Worm (Caenorhabditis elegans) whole organism, late embryonic: ENCODE results near the gene Y49E10.29.

Experiments
- C38D4.7 ChIP-seq: fragments of 200-800 bp; sonication (Bioruptor generic); optimal IDR thresholded peaks from 2 replicates; lab custom pipeline; 2018; ENCODE audit warnings: mild to moderate bottlenecking, missing genetic modification characterization, moderate library complexity, missing compliant biosample characterization
- K02D7.2 ChIP-seq: sonication (generic microtip); optimal IDR thresholded peaks from 2 replicates; lab custom pipeline; 2017; ENCODE audit warnings: mild to moderate bottlenecking, missing genetic modification characterization, missing compliant biosample characterization
- K09A11.1 ChIP-seq: sonication (generic microtip); optimal IDR thresholded peaks from 2 replicates; lab custom pipeline; 2017; ENCODE audit warnings: antibody characterized with exemption, mild to moderate bottlenecking, missing genetic modification characterization, missing compliant biosample characterization; ENCODE audit not compliant: insufficient read depth
- ahr-1 ChIP-seq: sonication (generic microtip); optimal IDR thresholded peaks from 2 replicates; lab custom pipeline; 2016; ENCODE audit warnings: missing genetic modification characterization, missing compliant biosample characterization
- ama-1 ChIP-seq: fragments of 150-350 bp; optimal IDR thresholded peaks from 2 replicates; lab custom pipeline; 2014
- ceh-14 ChIP-seq: sonication (generic microtip); optimal IDR thresholded peaks from 2 replicates; lab custom pipeline; 2016; ENCODE audit warnings: missing genotype, missing genetic modification characterization, missing compliant biosample characterization
- ceh-19 ChIP-seq: fragments of 200-800 bp; sonication (Bioruptor generic); optimal IDR thresholded peaks from 2 replicates; lab custom pipeline; 2018; ENCODE audit warnings: mild to moderate bottlenecking, missing genetic modification characterization, missing compliant biosample characterization
- ceh-24 ChIP-seq: sonication (generic microtip); optimal IDR thresholded peaks from 2 replicates; lab custom pipeline; 2016; ENCODE audit warnings: mild to moderate bottlenecking, missing genetic modification characterization, missing compliant biosample characterization
- ceh-31 ChIP-seq: sonication (generic microtip); optimal IDR thresholded peaks from 2 replicates; lab custom pipeline; 2016; ENCODE audit warnings: missing genetic modification characterization, missing compliant biosample characterization
- ceh-34 ChIP-seq: sonication (generic microtip); optimal IDR thresholded peaks from 2 replicates; lab custom pipeline; 2016; ENCODE audit warnings: mild to moderate bottlenecking, missing genetic modification characterization, missing compliant biosample characterization
- ceh-48 ChIP-seq: sonication (generic microtip); optimal IDR thresholded peaks from 2 replicates; lab custom pipeline; 2016; ENCODE audit warnings: missing genetic modification characterization, inconsistent platforms, missing compliant biosample characterization
- dmd-4 ChIP-seq: sonication (generic microtip); optimal IDR thresholded peaks from 2 replicates; lab custom pipeline; 2016; ENCODE audit warnings: borderline replicate concordance, missing genetic modification characterization, missing compliant biosample characterization
- dve-1 ChIP-seq: sonication (generic microtip); optimal IDR thresholded peaks from 2 replicates; lab custom pipeline; 2017; ENCODE audit warnings: antibody characterized with exemption, mild to moderate bottlenecking, missing genetic modification characterization, missing compliant biosample characterization
- ets-4 ChIP-seq: sonication (generic microtip); optimal IDR thresholded peaks from 2 replicates; lab custom pipeline; 2016; ENCODE audit warnings: missing genetic modification characterization, missing compliant biosample characterization
- eyg-1 ChIP-seq: sonication (generic microtip); optimal IDR thresholded peaks from 2 replicates; lab custom pipeline; 2016; ENCODE audit warnings: missing genotype, missing genetic modification characterization, missing compliant biosample characterization
- fax-1 ChIP-seq: sonication (generic microtip); optimal IDR thresholded peaks from 2 replicates; lab custom pipeline; 2016; ENCODE audit warnings: missing genotype, missing genetic modification characterization, missing compliant biosample characterization
- fkh-10 ChIP-seq: fragments of 150-350 bp; optimal IDR thresholded peaks from 2 replicates; lab custom pipeline; 2014; ENCODE audit warnings: missing biosample characterization, missing genetic modification reagents, missing genetic modification characterization
- fkh-6 ChIP-seq: sonication (generic microtip); optimal IDR thresholded peaks from 2 replicates; lab custom pipeline; 2016; ENCODE audit warnings: missing genetic modification characterization, missing compliant biosample characterization
- hlh-13 ChIP-seq: fragments of 200-800 bp; sonication (Bioruptor generic); optimal IDR thresholded peaks from 2 replicates; lab custom pipeline; 2018; ENCODE audit warnings: mild to moderate bottlenecking, missing genetic modification characterization, missing compliant biosample characterization
- hlh-15 ChIP-seq: sonication (generic microtip); optimal IDR thresholded peaks from 2 replicates; lab custom pipeline; 2016; ENCODE audit warnings: missing genetic modification characterization, missing compliant biosample characterization
- lim-6 ChIP-seq: sonication (generic microtip); optimal IDR thresholded peaks from 2 replicates; lab custom pipeline; 2016; ENCODE audit warnings: missing genetic modification characterization, missing compliant biosample characterization
- mec-3 ChIP-seq: sonication (generic microtip); optimal IDR thresholded peaks from 2 replicates; lab custom pipeline; 2016; ENCODE audit warnings: borderline replicate concordance, missing genetic modification characterization, missing compliant biosample characterization
- nfya-1 ChIP-seq: sonication (generic microtip); optimal IDR thresholded peaks from 2 replicates; lab custom pipeline; 2017; ENCODE audit warnings: missing genetic modification characterization, mild to moderate bottlenecking, missing compliant biosample characterization, antibody characterized with exemption, moderate library complexity
- nhr-11 ChIP-seq: fragments of 150-350 bp; optimal IDR thresholded peaks from 2 replicates; lab custom pipeline; 2014; ENCODE audit warnings: missing biosample characterization, missing genetic modification characterization
- nhr-232 ChIP-seq: sonication (generic microtip); optimal IDR thresholded peaks from 2 replicates; lab custom pipeline; 2016; ENCODE audit warnings: missing genetic modification characterization, missing compliant biosample characterization
- odd-2 ChIP-seq: sonication (generic microtip); optimal IDR thresholded peaks from 2 replicates; lab custom pipeline; 2017; ENCODE audit warnings: antibody characterized with exemption, mild to moderate bottlenecking, missing genetic modification characterization, missing compliant biosample characterization
- pag-3 ChIP-seq: sonication (generic microtip); optimal IDR thresholded peaks from 2 replicates; lab custom pipeline; 2016; ENCODE audit warnings: missing compliant biosample characterization, missing genetic modification characterization, borderline replicate concordance
- pat-9 ChIP-seq: fragments of 200-800 bp; sonication (Bioruptor generic); optimal IDR thresholded peaks from 2 replicates; lab custom pipeline; 2018; ENCODE audit warnings: mild to moderate bottlenecking, missing genetic modification characterization, moderate library complexity, missing compliant biosample characterization
- pax-1 ChIP-seq: fragments of 150-350 bp; optimal IDR thresholded peaks from 2 replicates; lab custom pipeline; 2014; ENCODE audit warnings: missing biosample characterization, missing genetic modification characterization
- pha-4 ChIP-seq: fragments of 150-350 bp; optimal IDR thresholded peaks from 2 replicates; lab custom pipeline; 2018; ENCODE audit warnings: missing biosample characterization, missing genetic modification reagents, missing genetic modification characterization
- sox-2 ChIP-seq: fragments of 200-800 bp; sonication (Bioruptor generic); IDR thresholded peaks from 2 replicates; pipeline ENCODE4 v1.3.6; 2022; ENCODE audit warnings: missing genetic modification reagents, missing genetic modification characterization, missing compliant biosample characterization
- syd-9 ChIP-seq: sonication (generic microtip); optimal IDR thresholded peaks from 2 replicates; lab custom pipeline; 2016; ENCODE audit warnings: mild to moderate bottlenecking, missing genetic modification characterization, moderate library complexity, missing compliant biosample characterization
- unc-42 ChIP-seq: sonication (generic microtip); optimal IDR thresholded peaks from 2 replicates; lab custom pipeline; 2016; ENCODE audit warnings: missing genotype, missing genetic modification characterization, missing compliant biosample characterization
- unc-55 ChIP-seq: sonication (generic microtip); optimal IDR thresholded peaks from 2 replicates; lab custom pipeline; 2017; ENCODE audit warnings: missing biosample characterization, missing genetic modification reagents, missing genetic modification characterization
- zip-5 ChIP-seq: sonication (generic microtip); optimal IDR thresholded peaks from 2 replicates; lab custom pipeline; 2016; ENCODE audit warnings: missing genetic modification characterization, missing compliant biosample characterization

The Y49E10.29 gene

ce11 chrIII:12466310-12466709 is 2.7 kb upstream of the Y49E10.29 start, which contains the start of gene pstk-1:
pstk-1 (plus strand) TSS chrIII:12466610.
- TF ChIP-seq sox-2 (GFP tag; lab: Robert Waterston, UW) (no peak), K02D7.2 (tag; lab: Kevin White, UChicago) (no peak), ceh-34 (tag; lab: Kevin White, UChicago) (no peak), hlh-13 (GFP tag; lab: Kevin White, UChicago) (no peak), eyg-1 (tag; lab: Kevin White, UChicago) (no peak), pag-3 (tag; lab: Kevin White, UChicago) (no peak), ceh-14 (tag; lab: Kevin White, UChicago) (no peak), ceh-24 (tag; lab: Kevin White, UChicago) (no peak), hlh-15 (tag; lab: Kevin White, UChicago) (no peak), ceh-19 (no peak), unc-55 (GFP tag; lab: Kevin White, UChicago) (no peak), K09A11.1 (tag; lab: Kevin White, UChicago) (no peak), odd-2 (no peak), fax-1 (tag; lab: Kevin White, UChicago) (no peak)
- TF ChIP-seq, all 69 proteins: peak for 0

DNA sequence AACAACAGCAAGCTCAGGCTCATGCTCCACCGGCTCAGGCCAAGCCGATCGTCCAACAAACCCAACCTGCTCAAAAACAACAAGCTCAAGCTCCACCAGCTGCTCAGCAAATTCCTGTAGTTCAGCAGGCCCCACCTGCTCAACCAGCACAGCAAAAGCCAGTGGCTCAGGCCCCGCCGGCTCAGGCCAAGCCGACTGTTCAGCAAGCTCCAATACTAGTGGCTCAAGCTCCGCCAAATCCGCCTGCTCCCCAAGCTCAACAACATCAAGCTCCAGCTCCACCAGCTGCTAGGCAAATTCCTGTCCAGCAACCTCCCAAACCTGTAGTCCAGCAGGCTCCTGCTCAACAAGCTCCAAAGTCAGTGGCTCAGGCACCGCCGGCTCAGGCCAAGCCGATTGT is 831 bp downstream of the Y49E10.29 start:
- no peak for TF ChIP-seq nhr-11
- TF ChIP-seq ets-4 (tag; lab: Kevin White, UChicago): no peak
- no peak for TF ChIP-seq C38D4.7 (GFP tag; lab: Kevin White, UChicago)
- TF ChIP-seq zip-5 (tag; lab: Kevin White, UChicago): no peak
- no peak for TF ChIP-seq dve-1 (tag; lab: Kevin White, UChicago)
- no peak for TF ChIP-seq sox-2 (GFP tag; lab: Robert Waterston, UW)
- TF ChIP-seq fkh-10: no peak
- TF ChIP-seq fax-1 (tag; lab: Kevin White, UChicago): no peak
- TF ChIP-seq mec-3 (tag; lab: Kevin White, UChicago): no peak
- no peak for TF ChIP-seq ceh-19

ce11 chrIII:12470589-12470988 is 1.6 kb downstream of the Y49E10.29 start:
- TF ChIP-seq hlh-13 (GFP tag; lab: Kevin White, UChicago) (no peak), nhr-232 (no peak), ceh-24 (tag; lab: Kevin White, UChicago) (no peak), ceh-14 (tag; lab: Kevin White, UChicago) (no peak), pha-4 (tag; lab: Kevin White, UChicago) (no peak), syd-9 (tag; lab: Kevin White, UChicago) (no peak), fkh-6 (tag; lab: Kevin White, UChicago) (no peak), hlh-15 (tag; lab: Kevin White, UChicago) (no peak), odd-2 (no peak), C38D4.7 (GFP tag; lab: Kevin White, UChicago) (no peak), lim-6 (no peak), unc-55 (GFP tag; lab: Kevin White, UChicago) (no peak), ama-1 (lab: Kevin White, UChicago) (no peak), ahr-1 (tag; lab: Kevin White, UChicago) (no peak), sox-2 (GFP tag; lab: Robert Waterston, UW) (no peak)
- TF ChIP-seq, all 69 proteins: peak for 0

DNA sequence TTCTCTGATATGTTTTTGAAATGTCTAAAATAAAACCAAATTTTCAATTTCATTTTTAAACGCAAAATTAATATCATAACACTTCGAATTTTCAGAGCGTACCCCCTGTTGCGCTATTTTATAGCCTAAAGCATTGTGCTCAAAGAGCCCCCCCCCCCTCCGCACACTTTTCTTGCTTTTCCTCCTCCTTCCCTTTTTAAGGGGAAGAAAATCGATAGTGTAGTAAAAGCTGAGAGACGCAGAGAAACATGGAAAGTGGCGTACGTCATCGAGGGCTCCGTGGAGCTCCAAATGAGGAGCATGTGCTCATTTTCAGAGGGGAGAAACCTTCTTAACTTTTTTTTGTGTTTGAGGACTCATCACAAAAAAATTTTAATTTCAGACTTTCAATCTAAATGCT is 3.5 kb downstream of the Y49E10.29 start, which contains the start of gene cccp-1:
Gene cccp-1 (plus strand): TSS at position 377 of the 400 bp plus-strand sequence.
- TF ChIP-seq ceh-34 (tag; lab: Kevin White, UChicago): no peak
- peak; percentile 39 for TF ChIP-seq unc-42 (tag; lab: Kevin White, UChicago)
- TF ChIP-seq pat-9 (tag; lab: Kevin White, UChicago): no peak
- peak; percentile 39 for TF ChIP-seq ceh-31 (tag; lab: Kevin White, UChicago)
- TF ChIP-seq nhr-11: no peak
- TF ChIP-seq ceh-14 (tag; lab: Kevin White, UChicago): no peak
- TF ChIP-seq pax-1 (tag; lab: Kevin White, UChicago): no peak
- no peak for TF ChIP-seq dmd-4 (tag; lab: Kevin White, UChicago)
- peak; percentile 7 for TF ChIP-seq ceh-19
- peak; percentile 95 for TF ChIP-seq ceh-48 (tag; lab: Kevin White, UChicago)
- no peak for TF ChIP-seq C38D4.7 (GFP tag; lab: Kevin White, UChicago)
- TF ChIP-seq fkh-6 (tag; lab: Kevin White, UChicago): no peak
- peak; percentile 25 for TF ChIP-seq nfya-1 (tag; lab: Kevin White, UChicago)
